Worm (Caenorhabditis elegans) whole organism, midembryonic: ENCODE data around the gene syx-4.

ENCODE experiments used
- T22C8.4 ChIP-seq: fragments of 200-800 bp; sonication (Bioruptor generic); IDR thresholded peaks from 2 replicates; pipeline ENCODE4 v1.3.6; 2022; ENCODE audit warnings: missing genetic modification characterization, missing compliant biosample characterization
- cog-1 ChIP-seq: sonication (generic microtip); optimal IDR thresholded peaks from 2 replicates; lab custom pipeline; 2016; ENCODE audit warnings: missing genetic modification characterization, missing compliant biosample characterization
- flt-1 ChIP-seq: fragments of 200-800 bp; sonication (Bioruptor generic); IDR thresholded peaks from 2 replicates; pipeline ENCODE4 v1.3.6; 2022; ENCODE audit warnings: missing genetic modification characterization, missing compliant biosample characterization
- klf-2 ChIP-seq: fragments of 200-800 bp; sonication (Bioruptor generic); conservative IDR thresholded peaks from 2 replicates; pipeline ENCODE4 v1.3.6; 2022; ENCODE audit warnings: missing genetic modification reagents, missing genetic modification characterization, missing compliant biosample characterization
- med-1 ChIP-seq: sonication (generic microtip); optimal IDR thresholded peaks from 2 replicates; lab custom pipeline; 2017; ENCODE audit warnings: missing genetic modification characterization, mild to moderate bottlenecking, missing compliant biosample characterization, antibody characterized with exemption, missing genetic modification reagents; ENCODE audit not compliant: insufficient read depth
- ref-1 ChIP-seq: fragments of 200-800 bp; sonication (Bioruptor generic); conservative IDR thresholded peaks from 2 replicates; pipeline ENCODE4 v1.3.6; 2022; ENCODE audit warnings: missing genetic modification reagents, missing genetic modification characterization, missing compliant biosample characterization
- tab-1 ChIP-seq: fragments of 200-800 bp; sonication (Bioruptor generic); IDR thresholded peaks from 2 replicates; pipeline ENCODE4 v1.3.6; 2022; ENCODE audit warnings: missing genetic modification characterization, missing compliant biosample characterization
- ztf-23 ChIP-seq: fragments of 200-800 bp; sonication (Bioruptor generic); IDR thresholded peaks from 2 replicates; pipeline ENCODE4 v1.3.6; 2022; ENCODE audit warnings: missing genetic modification reagents, missing genetic modification characterization, missing compliant biosample characterization
- ztf-29 ChIP-seq: fragments of 200-800 bp; sonication (Bioruptor generic); IDR thresholded peaks from 2 replicates; pipeline ENCODE4 v1.3.6; 2022; ENCODE audit warnings: missing genetic modification reagents, missing genetic modification characterization, missing compliant biosample characterization

The syx-4 gene

DNA sequence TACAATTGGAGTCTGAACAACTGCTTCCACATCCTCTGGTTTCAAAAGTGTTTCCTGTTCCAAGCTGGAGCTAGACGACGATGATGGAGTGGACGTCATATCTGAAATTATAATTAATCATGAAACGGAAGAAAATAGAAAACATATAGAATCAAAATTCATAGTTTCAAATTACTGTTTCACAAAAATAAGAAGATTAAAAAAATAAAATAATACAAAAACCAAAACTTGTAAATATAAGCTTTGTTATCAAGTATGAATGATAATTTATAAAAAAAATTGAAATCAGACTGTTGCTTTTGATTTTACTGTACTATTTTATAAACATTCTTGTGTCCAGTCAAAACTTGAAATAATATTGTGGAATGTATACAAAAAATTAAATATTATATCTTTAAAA, 6.6 kb downstream of the syx-4 start, which contains the start of gene str-176:
TSS of gene str-176 (minus strand) at position 101 of the 400 bp plus-strand sequence.
- TF ChIP-seq med-1 (GFP tag; lab: Kevin White, UChicago) (no peak), ztf-29 (GFP tag; lab: Robert Waterston, UW) (no peak), tab-1 (GFP tag; lab: Robert Waterston, UW) (no peak), flt-1 (GFP tag; lab: Robert Waterston, UW) (no peak), ref-1 (GFP tag; lab: Robert Waterston, UW) (no peak), T22C8.4 (GFP tag; lab: Robert Waterston, UW) (no peak), klf-2 (GFP tag; lab: Robert Waterston, UW) (no peak), ztf-23 (no peak), cog-1 (tag; lab: Kevin White, UChicago) (no peak)

DNA sequence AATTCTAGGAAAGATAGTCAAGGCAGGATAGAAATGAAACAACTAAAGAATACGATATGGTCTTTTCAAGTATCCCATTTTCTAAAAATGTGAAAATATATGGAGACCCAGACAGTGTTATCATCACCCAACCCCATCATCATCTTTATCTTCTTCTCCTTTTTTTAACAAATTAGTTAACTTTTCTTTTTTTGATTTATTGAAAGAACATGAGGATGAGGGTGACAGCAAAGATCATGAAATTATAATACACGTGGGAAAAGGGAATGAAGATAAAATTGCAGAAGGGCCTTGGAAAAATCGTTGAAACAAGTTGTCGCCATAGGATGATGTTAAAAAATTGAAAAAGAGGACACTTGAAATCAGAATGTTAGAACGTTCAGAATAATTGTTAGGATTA, 7.1 kb downstream of the syx-4 start:
- TF ChIP-seq med-1 (GFP tag; lab: Kevin White, UChicago) = no peak
- TF ChIP-seq ztf-23 = no peak
- TF ChIP-seq ref-1 (GFP tag; lab: Robert Waterston, UW) = no peak
- TF ChIP-seq cog-1 (tag; lab: Kevin White, UChicago) = no peak
- no peak for TF ChIP-seq T22C8.4 (GFP tag; lab: Robert Waterston, UW)
- TF ChIP-seq tab-1 (GFP tag; lab: Robert Waterston, UW) = no peak
- no peak for TF ChIP-seq ztf-29 (GFP tag; lab: Robert Waterston, UW)
- TF ChIP-seq klf-2 (GFP tag; lab: Robert Waterston, UW) = no peak
- TF ChIP-seq flt-1 (GFP tag; lab: Robert Waterston, UW) = no peak

DNA sequence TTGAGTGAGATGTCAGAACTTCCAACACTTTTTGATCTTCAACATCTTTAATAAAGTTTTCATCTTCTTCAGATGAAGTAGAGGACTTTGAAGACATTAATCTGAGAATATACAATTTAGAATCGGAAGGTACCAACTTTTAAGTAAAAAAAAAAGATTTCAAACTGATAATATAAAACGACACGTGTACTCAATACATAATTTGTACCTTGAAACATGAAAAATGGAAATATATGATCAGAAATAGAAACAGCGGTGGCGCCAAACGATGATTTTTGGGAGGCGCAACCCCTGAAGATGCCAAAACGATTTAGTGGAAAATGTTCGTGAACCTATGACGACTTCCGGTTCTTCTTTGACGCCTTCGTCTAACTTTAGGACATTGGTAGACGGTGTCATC, 15.4 kb downstream of the syx-4 start, which contains the start of gene oat-1:
TSS of gene oat-1 (minus strand) at position 101 of the 400 bp plus-strand sequence.
- no peak for TF ChIP-seq flt-1 (GFP tag; lab: Robert Waterston, UW)
- no peak for TF ChIP-seq tab-1 (GFP tag; lab: Robert Waterston, UW)
- TF ChIP-seq ztf-23 = no peak
- no peak for TF ChIP-seq med-1 (GFP tag; lab: Kevin White, UChicago)
- no peak for TF ChIP-seq klf-2 (GFP tag; lab: Robert Waterston, UW)
- no peak for TF ChIP-seq cog-1 (tag; lab: Kevin White, UChicago)
- no peak for TF ChIP-seq ztf-29 (GFP tag; lab: Robert Waterston, UW)
- no peak for TF ChIP-seq ref-1 (GFP tag; lab: Robert Waterston, UW)
- TF ChIP-seq T22C8.4 (GFP tag; lab: Robert Waterston, UW) = no peak

DNA sequence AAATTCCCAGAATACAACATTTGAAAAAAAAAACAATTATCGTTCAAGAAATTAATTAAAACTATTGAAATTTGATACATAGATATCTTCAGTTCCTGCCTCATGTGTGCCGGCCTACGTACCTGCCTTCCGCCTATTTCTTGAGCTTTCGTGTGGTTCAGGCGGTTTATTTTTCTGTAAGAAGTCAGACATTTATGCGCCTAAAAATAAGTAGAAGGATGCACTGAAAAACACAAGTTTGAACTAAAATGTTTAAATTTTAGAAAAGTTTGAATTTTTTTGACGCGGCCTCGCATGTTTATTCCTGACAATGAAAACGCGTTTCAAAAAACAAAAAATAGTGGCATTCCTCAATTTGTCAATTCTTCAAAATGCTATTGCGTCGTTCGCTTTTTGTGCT, 16.7 kb downstream of the syx-4 start, which contains the start of gene C28C12.11:
TSS of gene C28C12.11 (plus strand) at position 301 of the 400 bp plus-strand sequence.
- TF ChIP-seq ztf-29 (GFP tag; lab: Robert Waterston, UW) (no peak), ref-1 (GFP tag; lab: Robert Waterston, UW) (no peak), med-1 (GFP tag; lab: Kevin White, UChicago) (no peak), flt-1 (GFP tag; lab: Robert Waterston, UW) (no peak), T22C8.4 (GFP tag; lab: Robert Waterston, UW) (no peak), klf-2 (GFP tag; lab: Robert Waterston, UW) (no peak), ztf-23 (no peak), tab-1 (GFP tag; lab: Robert Waterston, UW) (no peak), cog-1 (tag; lab: Kevin White, UChicago) (no peak)

DNA sequence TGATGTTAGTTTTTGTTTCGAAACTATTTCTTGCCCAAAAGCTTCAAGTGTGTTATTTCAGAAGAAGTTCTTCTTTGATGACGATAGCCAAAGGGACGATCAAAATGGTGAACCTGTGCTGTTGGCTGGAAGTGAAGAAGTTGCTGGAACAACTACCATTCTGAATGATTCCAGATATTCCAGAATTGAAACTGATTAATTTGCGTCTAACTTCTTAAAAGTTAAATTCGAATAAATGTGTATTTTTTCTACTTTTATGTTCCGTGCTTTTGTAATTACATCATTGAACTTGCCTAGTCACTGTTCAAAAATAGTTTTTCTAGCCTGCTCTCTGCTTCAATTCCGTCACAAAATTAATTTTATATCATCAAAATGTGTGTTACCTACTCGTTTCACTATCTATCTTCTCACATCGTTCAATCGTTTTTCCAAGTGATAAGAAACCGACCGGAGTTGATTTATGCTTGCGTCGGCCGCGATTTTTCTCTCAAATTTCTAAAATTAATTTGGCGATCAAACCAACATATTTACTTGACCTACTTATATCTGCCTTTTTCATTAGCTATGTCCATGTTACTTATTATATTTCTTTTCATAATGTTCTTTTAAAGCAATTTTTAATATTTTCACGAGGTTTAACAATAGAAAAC, 18.1 kb downstream of the syx-4 start:
- TF ChIP-seq klf-2 (GFP tag; lab: Robert Waterston, UW) = no peak
- no peak for TF ChIP-seq ztf-29 (GFP tag; lab: Robert Waterston, UW)
- TF ChIP-seq T22C8.4 (GFP tag; lab: Robert Waterston, UW) = no peak
- TF ChIP-seq flt-1 (GFP tag; lab: Robert Waterston, UW) = no peak

DNA sequence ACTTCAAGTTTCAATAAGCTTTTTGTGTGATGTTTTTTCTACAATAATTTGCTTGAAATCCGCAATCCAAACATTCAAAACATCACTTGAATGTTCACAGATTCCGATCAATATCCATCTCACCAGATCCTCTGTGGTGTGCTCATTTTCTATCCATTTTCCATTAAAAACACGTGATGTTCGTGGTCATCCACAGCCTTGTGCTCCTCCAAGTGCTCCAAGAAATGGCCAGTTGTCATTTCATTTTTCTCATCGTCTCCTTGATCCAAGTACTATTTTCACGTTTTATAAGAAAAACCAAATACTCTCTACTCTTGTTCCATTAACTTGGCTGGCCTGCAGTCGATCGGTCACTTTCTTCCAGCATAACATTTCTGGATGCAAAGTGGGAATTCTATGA, 19.1 kb downstream of the syx-4 start:
- TF ChIP-seq med-1 (GFP tag; lab: Kevin White, UChicago) = no peak
- TF ChIP-seq klf-2 (GFP tag; lab: Robert Waterston, UW) = no peak
- TF ChIP-seq T22C8.4 (GFP tag; lab: Robert Waterston, UW) = no peak
- no peak for TF ChIP-seq ztf-29 (GFP tag; lab: Robert Waterston, UW)
- TF ChIP-seq cog-1 (tag; lab: Kevin White, UChicago) = no peak
- no peak for TF ChIP-seq ref-1 (GFP tag; lab: Robert Waterston, UW)
- TF ChIP-seq ztf-23 = no peak
- no peak for TF ChIP-seq flt-1 (GFP tag; lab: Robert Waterston, UW)
- no peak for TF ChIP-seq tab-1 (GFP tag; lab: Robert Waterston, UW)

DNA sequence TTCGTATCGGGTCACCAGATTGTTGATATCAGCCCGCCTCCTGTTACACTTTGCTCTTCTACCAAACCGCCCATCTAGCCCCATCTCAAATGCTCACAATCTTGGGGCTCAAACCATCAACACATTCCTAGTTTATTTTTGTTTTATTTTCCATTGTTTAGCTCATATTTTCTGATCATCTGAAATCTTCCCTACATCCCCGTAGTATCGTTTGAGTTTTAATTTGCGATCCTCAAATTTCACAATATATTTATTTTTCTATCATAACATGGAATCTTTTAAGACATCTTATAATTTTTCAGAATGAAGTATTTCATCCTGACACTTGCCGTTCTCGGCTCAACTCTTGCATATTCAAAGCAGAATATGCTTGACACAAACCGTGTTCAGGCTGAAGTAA, 19.8 kb downstream of the syx-4 start, which contains the start of gene spp-10:
TSS of gene spp-10 (plus strand) at position 301 of the 400 bp plus-strand sequence.
- TF ChIP-seq med-1 (GFP tag; lab: Kevin White, UChicago) = no peak
- TF ChIP-seq ztf-29 (GFP tag; lab: Robert Waterston, UW) = no peak
- no peak for TF ChIP-seq flt-1 (GFP tag; lab: Robert Waterston, UW)
- TF ChIP-seq cog-1 (tag; lab: Kevin White, UChicago) = no peak
- TF ChIP-seq klf-2 (GFP tag; lab: Robert Waterston, UW) = no peak
- TF ChIP-seq ztf-23 = no peak
- TF ChIP-seq ref-1 (GFP tag; lab: Robert Waterston, UW) = no peak
- no peak for TF ChIP-seq tab-1 (GFP tag; lab: Robert Waterston, UW)
- TF ChIP-seq T22C8.4 (GFP tag; lab: Robert Waterston, UW) = no peak

DNA sequence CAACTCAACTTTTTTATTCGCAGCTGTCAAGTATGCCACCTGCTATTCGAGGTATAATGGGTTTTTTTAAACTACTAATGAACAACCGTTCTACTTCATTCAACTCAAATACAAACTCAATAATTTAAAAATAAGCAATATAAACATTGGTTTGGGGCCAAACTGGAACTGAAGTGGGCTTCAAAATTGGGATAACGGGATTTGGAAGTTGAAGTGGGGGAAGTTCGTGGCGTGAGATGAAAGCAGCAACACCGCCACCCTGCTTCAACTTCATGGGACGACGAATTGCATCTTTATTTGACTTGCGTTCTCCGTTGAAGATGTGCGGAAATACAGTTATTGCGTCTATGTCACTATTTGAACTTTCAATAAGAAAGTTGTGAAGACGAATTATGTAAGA, 21.4 kb downstream of the syx-4 start:
- TF ChIP-seq klf-2 (GFP tag; lab: Robert Waterston, UW) (no peak), flt-1 (GFP tag; lab: Robert Waterston, UW) (no peak), T22C8.4 (GFP tag; lab: Robert Waterston, UW) (no peak), ztf-23 (no peak), cog-1 (tag; lab: Kevin White, UChicago) (no peak), tab-1 (GFP tag; lab: Robert Waterston, UW) (no peak), ref-1 (GFP tag; lab: Robert Waterston, UW) (no peak), med-1 (GFP tag; lab: Kevin White, UChicago) (no peak), ztf-29 (GFP tag; lab: Robert Waterston, UW) (no peak)
